Worm (Caenorhabditis elegans) whole organism, late embryonic: Measurements from ENCODE around the gene T10D4.11.

ENCODE experiments used
- ceh-18 ChIP-seq: sonication (generic microtip); optimal IDR thresholded peaks from 2 replicates; lab custom pipeline; 2016; ENCODE audit warnings: missing genetic modification characterization, missing compliant biosample characterization
- ceh-34 ChIP-seq: sonication (generic microtip); optimal IDR thresholded peaks from 2 replicates; lab custom pipeline; 2016; ENCODE audit warnings: mild to moderate bottlenecking, missing genetic modification characterization, missing compliant biosample characterization
- pha-2 ChIP-seq: sonication (generic microtip); optimal IDR thresholded peaks from 2 replicates; lab custom pipeline; 2017; ENCODE audit warnings: mild to moderate bottlenecking, missing genetic modification characterization, missing compliant biosample characterization
- tbx-2 ChIP-seq: sonication (generic microtip); optimal IDR thresholded peaks from 2 replicates; lab custom pipeline; 2016; ENCODE audit warnings: missing genetic modification characterization, missing compliant biosample characterization
- unc-42 ChIP-seq: sonication (generic microtip); optimal IDR thresholded peaks from 2 replicates; lab custom pipeline; 2016; ENCODE audit warnings: missing genotype, missing genetic modification characterization, missing compliant biosample characterization
- unc-86 ChIP-seq: sonication (generic microtip); optimal IDR thresholded peaks from 2 replicates; lab custom pipeline; 2016; ENCODE audit warnings: missing genetic modification characterization, missing compliant biosample characterization

DNA sequence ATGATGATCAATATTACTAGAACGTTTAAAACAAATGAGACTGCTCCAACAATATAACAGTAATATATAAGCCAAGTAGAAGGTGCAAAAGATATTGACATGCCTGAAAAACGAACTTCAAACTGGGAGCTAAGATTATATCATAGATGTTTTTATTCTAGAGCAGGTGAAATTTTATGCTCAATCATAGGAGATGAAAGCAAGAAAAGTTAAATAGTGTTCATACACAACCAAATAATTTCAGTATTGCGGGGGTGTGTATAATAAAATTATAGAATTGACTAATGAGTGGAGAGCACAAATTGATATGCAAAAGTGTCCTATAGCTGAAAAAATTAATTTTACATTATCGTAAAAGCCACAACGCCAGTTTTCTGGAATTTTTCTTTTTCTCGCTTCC lies 9.6 kb upstream of the T10D4.11 start, which contains the start of gene sri-34:
- TF ChIP-seq tbx-2 (tag; lab: Kevin White, UChicago) (no peak), ceh-34 (no peak), ceh-18 (tag; lab: Kevin White, UChicago) (no peak), unc-86 (no peak), pha-2 (tag; lab: Kevin White, UChicago) (no peak), unc-42 (tag; lab: Kevin White, UChicago) (no peak)
